Fruit fly (Drosophila melanogaster) whole organism, embryonic: ENCODE results near the gene h-cup.

Experiments used
- Ada2b ChIP-seq: fragments of 200-800 bp; sonication (Bioruptor generic); IDR thresholded peaks from 2 replicates; pipeline ENCODE4 v1.3.6; 2022; ENCODE audit warnings: missing biosample characterization, missing genetic modification characterization
- Antp ChIP-seq: fragments of 200-800 bp; sonication (Bioruptor generic); optimal IDR thresholded peaks from 3 replicates; lab custom pipeline; 2016; ENCODE audit warnings: missing biosample characterization, missing genetic modification characterization
- Atf-2 ChIP-seq: fragments of 200-800 bp; sonication (Bioruptor generic); optimal IDR thresholded peaks from 2 replicates; lab custom pipeline; 2016; ENCODE audit warnings: missing biosample characterization, missing genetic modification characterization
- Awh ChIP-seq: fragments of 200-800 bp; sonication (Bioruptor generic); IDR thresholded peaks from 2 replicates; pipeline ENCODE4, ENCODE4 v1.3.6; 2022; ENCODE audit warnings: missing biosample characterization, missing genetic modification characterization
- CG10543 ChIP-seq: fragments of 200-800 bp; sonication (Bioruptor generic); optimal IDR thresholded peaks from 3 replicates; lab custom pipeline; 2017; ENCODE audit warnings: missing biosample characterization, mild to moderate bottlenecking, missing genetic modification characterization, moderate library complexity
- CG11723 ChIP-seq: fragments of 200-800 bp; sonication (Bioruptor generic); optimal IDR thresholded peaks from 2 replicates; lab custom pipeline; 2017; ENCODE audit warnings: missing biosample characterization, mild to moderate bottlenecking, missing genetic modification characterization
- CG12391 ChIP-seq: fragments of 200-800 bp; sonication (Bioruptor generic); optimal IDR thresholded peaks from 3 replicates; lab custom pipeline; 2018; ENCODE audit warnings: missing biosample characterization, mild to moderate bottlenecking, missing genetic modification characterization, moderate library complexity
- CG12769 ChIP-seq: fragments of 200-800 bp; sonication (Bioruptor generic); optimal IDR thresholded peaks from 2 replicates; lab custom pipeline; 2019; ENCODE audit warnings: missing biosample characterization, mild to moderate bottlenecking, missing genetic modification characterization, moderate library complexity
- CG13775 ChIP-seq: fragments of 200-800 bp; sonication (Bioruptor generic); optimal IDR thresholded peaks from 3 replicates; lab custom pipeline; 2017; ENCODE audit warnings: missing biosample characterization, mild to moderate bottlenecking, missing genetic modification characterization
- CG14014 ChIP-seq: fragments of 200-800 bp; sonication (Bioruptor generic); IDR thresholded peaks from 2 replicates; pipeline ENCODE4 v1.3.6; 2022; ENCODE audit warnings: missing biosample characterization, missing genetic modification characterization
- CG14710 ChIP-seq: fragments of 200-800 bp; sonication (Bioruptor generic); optimal IDR thresholded peaks from 3 replicates; lab custom pipeline; 2019; ENCODE audit warnings: missing biosample characterization, mild to moderate bottlenecking, missing genetic modification characterization, moderate library complexity
- CG15479 ChIP-seq: fragments of 200-800 bp; sonication (Bioruptor generic); optimal IDR thresholded peaks from 3 replicates; lab custom pipeline; 2019; ENCODE audit warnings: missing biosample characterization, mild to moderate bottlenecking, missing genetic modification characterization, moderate library complexity
- CG16779 ChIP-seq: fragments of 200-800 bp; sonication (Bioruptor generic); IDR thresholded peaks from 2 replicates; pipeline ENCODE4 v1.3.6; 2022; ENCODE audit warnings: missing biosample characterization, missing genetic modification characterization
- CG16815 ChIP-seq: fragments of 200-800 bp; sonication (Bioruptor generic); optimal IDR thresholded peaks from 3 replicates; lab custom pipeline; 2017; ENCODE audit warnings: missing biosample characterization, mild to moderate bottlenecking, missing genetic modification characterization
- CG1792 ChIP-seq: fragments of 200-800 bp; sonication (Bioruptor generic); optimal IDR thresholded peaks from 2 replicates; lab custom pipeline; 2016; ENCODE audit warnings: missing biosample characterization, missing genetic modification characterization
- CG18764 ChIP-seq: fragments of 200-800 bp; sonication (Bioruptor generic); optimal IDR thresholded peaks from 3 replicates; lab custom pipeline; 2016; ENCODE audit warnings: missing biosample characterization, missing genetic modification characterization
- CG2875 ChIP-seq: fragments of 200-800 bp; sonication (Bioruptor generic); optimal IDR thresholded peaks from 2 replicates; lab custom pipeline; 2017; ENCODE audit warnings: missing biosample characterization, mild to moderate bottlenecking, missing genetic modification characterization, missing genetic modification reagents
- CG32767 ChIP-seq: fragments of 200-800 bp; sonication (Bioruptor generic); IDR thresholded peaks from 2 replicates; pipeline ENCODE4 v1.3.6; 2022; ENCODE audit warnings: missing biosample characterization, missing genetic modification characterization
- CG34224 ChIP-seq: fragments of 200-800 bp; sonication (Bioruptor generic); IDR thresholded peaks from 3 replicates; pipeline ENCODE4 v1.3.6; 2022; ENCODE audit warnings: missing biosample characterization, missing genetic modification characterization; ENCODE audit not compliant: partially characterized antibody
- CG3726 ChIP-seq: fragments of 200-800 bp; sonication (Bioruptor generic); IDR thresholded peaks from 3 replicates; pipeline ENCODE4, ENCODE4 v1.3.6; 2022; ENCODE audit warnings: missing biosample characterization, missing genetic modification characterization
- CG5953 ChIP-seq: fragments of 200-800 bp; sonication (Bioruptor generic); IDR thresholded peaks from 2 replicates; pipeline ENCODE4 v1.3.6; 2022; ENCODE audit warnings: missing biosample characterization, missing genetic modification characterization
- CG6654 ChIP-seq: fragments of 200-800 bp; sonication (Bioruptor generic); optimal IDR thresholded peaks from 2 replicates; lab custom pipeline; 2017; ENCODE audit warnings: missing biosample characterization, mild to moderate bottlenecking, missing genetic modification characterization
- CG6683 ChIP-seq: fragments of 200-800 bp; sonication (Bioruptor generic); optimal IDR thresholded peaks from 2 replicates; lab custom pipeline; 2017; ENCODE audit warnings: missing biosample characterization, mild to moderate bottlenecking, missing genetic modification characterization, missing genetic modification reagents
- CG6765 ChIP-seq: fragments of 200-800 bp; sonication (Bioruptor generic); optimal IDR thresholded peaks from 3 replicates; lab custom pipeline; 2017; ENCODE audit warnings: missing biosample characterization, mild to moderate bottlenecking, missing genetic modification characterization
- CG7372 ChIP-seq: fragments of 200-800 bp; sonication (Bioruptor generic); IDR thresholded peaks from 2 replicates; pipeline ENCODE4 v1.3.6; 2022; ENCODE audit warnings: missing biosample characterization, missing genetic modification characterization
- CG8089 ChIP-seq: fragments of 200-800 bp; sonication (Bioruptor generic); optimal IDR thresholded peaks from 3 replicates; lab custom pipeline; 2016; ENCODE audit warnings: missing biosample characterization, missing genetic modification characterization
- CG8944 ChIP-seq: fragments of 200-800 bp; sonication (Bioruptor generic); optimal IDR thresholded peaks from 3 replicates; lab custom pipeline; 2016; ENCODE audit warnings: missing biosample characterization, missing genetic modification characterization
- Eip74EF ChIP-seq, 2 experiments: fragments of 200-800 bp in 1 of 2; fragments of >200 bp in 1 of 2; sonication (Bioruptor generic) in 1 of 2; optimal IDR thresholded peaks; 2 replicates each; lab custom pipeline; 2017 to 2019; ENCODE audit warnings: missing biosample characterization in 2 of 2, missing genetic modification characterization in 2 of 2, mild to moderate bottlenecking in 1 of 2, moderate library complexity in 1 of 2
- Fer2 ChIP-seq: fragments of 200-800 bp; sonication (Bioruptor generic); optimal IDR thresholded peaks from 2 replicates; lab custom pipeline; 2018; ENCODE audit warnings: missing biosample characterization, mild to moderate bottlenecking, missing genetic modification characterization, moderate library complexity
- Mad ChIP-seq: fragments of 200-800 bp; sonication (Bioruptor generic); optimal IDR thresholded peaks from 2 replicates; lab custom pipeline; 2016; ENCODE audit warnings: missing biosample characterization, missing genetic modification characterization
- NK7.1 ChIP-seq: fragments of 200-800 bp; sonication (Bioruptor generic); optimal IDR thresholded peaks from 3 replicates; lab custom pipeline; 2016; ENCODE audit warnings: missing biosample characterization, missing genetic modification characterization
- Usf ChIP-seq: fragments of 200-800 bp; sonication (Bioruptor generic); optimal IDR thresholded peaks from 2 replicates; lab custom pipeline; 2017; ENCODE audit warnings: missing genotype, missing biosample characterization, missing genetic modification characterization
- ac ChIP-seq: fragments of 200-800 bp; sonication (Bioruptor generic); optimal IDR thresholded peaks from 3 replicates; lab custom pipeline; 2017; ENCODE audit warnings: missing biosample characterization, mild to moderate bottlenecking, missing genetic modification characterization
- ash1 ChIP-seq: fragments of 200-800 bp; sonication (Bioruptor generic); optimal IDR thresholded peaks from 2 replicates; lab custom pipeline; 2018; ENCODE audit warnings: missing biosample characterization, mild to moderate bottlenecking, missing genetic modification characterization
- ato ChIP-seq: fragments of 200-800 bp; sonication (Bioruptor generic); IDR thresholded peaks from 2 replicates; pipeline ENCODE4 v1.3.6; 2022; ENCODE audit warnings: missing biosample characterization, missing genetic modification characterization; ENCODE audit not compliant: partially characterized antibody
- crc ChIP-seq: fragments of 200-800 bp; sonication (Bioruptor generic); optimal IDR thresholded peaks from 2 replicates; lab custom pipeline; 2016; ENCODE audit warnings: missing biosample characterization, missing genetic modification characterization
- crol ChIP-seq: fragments of 200-800 bp; sonication (Bioruptor generic); IDR thresholded peaks from 2 replicates; pipeline ENCODE4 v1.3.6; 2022; ENCODE audit warnings: missing biosample characterization, missing genetic modification characterization
- cwo ChIP-seq: fragments of 200-800 bp; sonication (Bioruptor generic); optimal IDR thresholded peaks from 3 replicates; lab custom pipeline; 2017; ENCODE audit warnings: missing biosample characterization, missing genetic modification characterization, mild to moderate bottlenecking, moderate library complexity, missing genetic modification reagents
- dm ChIP-seq: fragments of 200-800 bp; sonication (Bioruptor generic); optimal IDR thresholded peaks from 3 replicates; lab custom pipeline; 2016; ENCODE audit warnings: missing biosample characterization, missing genetic modification characterization
- lilli ChIP-seq: fragments of 200-800 bp; sonication (Bioruptor generic); optimal IDR thresholded peaks from 3 replicates; lab custom pipeline; 2016; ENCODE audit warnings: missing biosample characterization, missing genetic modification characterization
- nmo ChIP-seq: fragments of 200-800 bp; sonication (Bioruptor generic); optimal IDR thresholded peaks from 2 replicates; lab custom pipeline; 2018; ENCODE audit warnings: missing biosample characterization, mild to moderate bottlenecking, missing genetic modification characterization, moderate library complexity
- nom ChIP-seq: fragments of 200-800 bp; sonication (Bioruptor generic); optimal IDR thresholded peaks from 2 replicates; lab custom pipeline; 2017; ENCODE audit warnings: missing biosample characterization, missing genetic modification characterization, mild to moderate bottlenecking, moderate library complexity, missing genetic modification reagents
- oc ChIP-seq: fragments of 200-800 bp; sonication (Bioruptor generic); optimal IDR thresholded peaks from 2 replicates; lab custom pipeline; 2018; ENCODE audit warnings: missing biosample characterization, mild to moderate bottlenecking, missing genetic modification characterization, moderate library complexity
- pan ChIP-seq, 4 experiments: fragments of >200 bp in 3 of 4; fragments of 200-800 bp in 1 of 4; sonication (Bioruptor generic) in 1 of 4; optimal IDR thresholded peaks in 3 of 4; IDR thresholded peaks in 1 of 4; 2 replicates each; pipeline versions ENCODE4 v1.3.6 to Lab custom; 2017 to 2022; ENCODE audit warnings: missing biosample characterization in 2 of 4, missing genetic modification characterization in 2 of 4, mixed read lengths in 1 of 4
- shn ChIP-seq: fragments of 200-800 bp; sonication (Bioruptor generic); optimal IDR thresholded peaks from 3 replicates; lab custom pipeline; 2016; ENCODE audit warnings: missing biosample characterization, missing genetic modification characterization
- sim ChIP-seq: fragments of 200-800 bp; sonication (Bioruptor generic); IDR thresholded peaks from 2 replicates; pipeline ENCODE4 v1.3.6; 2022; ENCODE audit warnings: missing biosample characterization, missing genetic modification characterization
- z ChIP-seq: fragments of 200-800 bp; sonication (Bioruptor generic); IDR thresholded peaks from 3 replicates; pipeline ENCODE4 v1.3.6; 2022; ENCODE audit warnings: missing biosample characterization, missing genetic modification characterization

h-cup gene

DNA sequence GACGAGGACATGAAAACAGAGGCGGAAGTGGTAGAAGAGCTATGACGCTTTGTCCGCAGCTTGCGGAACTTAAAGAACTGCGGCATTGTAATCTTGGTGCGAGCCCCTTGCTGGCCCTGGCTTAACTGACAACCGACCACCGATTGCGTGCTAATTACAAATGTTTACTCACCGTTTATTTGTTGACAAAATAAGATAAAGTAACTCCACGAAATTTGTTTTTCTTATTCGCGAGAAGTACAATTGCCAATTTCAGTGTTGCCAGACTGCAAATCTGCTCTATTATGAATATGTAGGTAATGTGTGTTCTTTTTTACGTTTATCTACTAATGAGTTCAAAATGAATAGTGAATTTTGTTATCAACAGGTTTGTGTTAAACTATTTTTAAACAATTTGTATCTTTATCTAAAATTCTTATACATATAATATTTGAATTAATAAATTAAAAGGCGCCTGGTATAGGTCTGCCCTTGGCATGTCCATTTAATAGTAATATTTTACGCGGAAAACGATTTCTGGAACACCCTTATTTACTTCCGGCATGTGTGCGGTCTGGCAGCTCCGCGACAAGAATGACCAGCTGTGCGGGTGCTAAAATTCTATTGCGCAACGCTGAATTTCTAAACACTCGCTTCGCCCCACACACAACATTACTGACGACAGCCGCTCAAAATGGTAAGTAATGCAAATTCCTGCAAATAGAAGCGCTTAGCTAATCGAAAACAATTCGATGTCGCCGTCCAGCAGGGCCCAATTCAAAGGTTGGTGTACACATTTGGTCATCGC is 25.9 kb downstream of the h-cup start, which contains the start of the genes Atg4b and Hibch (continued):
- 0 out of 3 replicates have a peak, but pooled peaks have one; percentile 22 for TF ChIP-seq z
- peak; percentile 78 for TF ChIP-seq CG16815 (GFP tag; lab: Kevin White, UChicago)
- peak; percentile 84 for TF ChIP-seq CG7372 (GFP tag; lab: Robert Waterston, UW)
- TF ChIP-seq CG6765 = peak; percentile 70
- TF ChIP-seq crc = no peak
- TF ChIP-seq CG1792 = no peak
- peak; percentile 75 for TF ChIP-seq nom (GFP tag; lab: Kevin White, UChicago)
- TF ChIP-seq CG6654 = peak; percentile 63
- peak; percentile 59; the same call in 1 of the 2 replicates for TF ChIP-seq CG32767
- no peak for TF ChIP-seq NK7.1 (GFP tag; lab: Kevin White, UChicago)
- TF ChIP-seq CG34224 (GFP tag; lab: Robert Waterston, UW) = no peak
- TF ChIP-seq Antp (GFP tag; lab: Kevin White, UChicago) = no peak
- peak; percentile 56; the same call in 1 of the 2 replicates for TF ChIP-seq CG5953 (GFP tag; lab: Robert Waterston, UW)
- TF ChIP-seq cwo (GFP tag; lab: Kevin White, UChicago) = peak; percentile 79
- no peak for TF ChIP-seq shn (GFP tag; lab: Kevin White, UChicago)
- peak; percentile 73 for TF ChIP-seq CG18764 (GFP tag; lab: Kevin White, UChicago)
- TF ChIP-seq sim = no peak
- TF ChIP-seq Ada2b (GFP tag; lab: Robert Waterston, UW) = peak; percentile 79
- peak; percentile 68 for TF ChIP-seq CG6683 (GFP tag; lab: Kevin White, UChicago)
- TF ChIP-seq CG15479 (GFP tag; lab: Kevin White, UChicago) = peak; percentile 62
- peak; percentile 67 for TF ChIP-seq CG11723 (GFP tag; lab: Kevin White, UChicago)
- peak; percentile 86 for TF ChIP-seq Fer2
- peak; percentile 87 for TF ChIP-seq CG13775 (GFP tag; lab: Kevin White, UChicago)
- peak; percentile 69 for TF ChIP-seq CG14014 (GFP tag; lab: Robert Waterston, UW)
- no peak for TF ChIP-seq CG2875 (GFP tag; lab: Kevin White, UChicago)
- peak; percentile 74 for TF ChIP-seq lilli
- TF ChIP-seq CG16779 (GFP tag; lab: Robert Waterston, UW) = 0 out of 2 replicates have a peak, but pooled peaks have one; percentile 27
- peak; percentile 69; the same call in 2 of the 3 replicates for TF ChIP-seq CG3726 (GFP tag; lab: Robert Waterston, UW)
- no peak for TF ChIP-seq dm (GFP tag; lab: Kevin White, UChicago)
- TF ChIP-seq Atf-2 = no peak
- peak; percentile 58; the same call in 1 of the 2 replicates for TF ChIP-seq ato
- peak; percentile 91 for TF ChIP-seq CG14710 (tag; lab: Kevin White, UChicago)
- TF ChIP-seq Usf (GFP tag; lab: Kevin White, UChicago) = peak; percentile 52
- TF ChIP-seq Mad (GFP tag; lab: Kevin White, UChicago) = peak; percentile 48
- TF ChIP-seq pan (optimal IDR thresholded peaks at IDR 0.05; lab: Kevin White, UChicago) = no peak
- TF ChIP-seq pan (GFP tag; optimal IDR thresholded peaks at IDR 0.05 in 1 of 2, IDR thresholded peaks at IDR 0.05 in 1 of 2) = peak in 1 of 2 experiments; percentile 83
- TF ChIP-seq oc (tag; lab: Kevin White, UChicago) = no peak
- peak; percentile 38 for TF ChIP-seq CG8944 (GFP tag; lab: Kevin White, UChicago)
- no peak for TF ChIP-seq crol
- TF ChIP-seq Awh (GFP tag; lab: Robert Waterston, UW) = 0 out of 2 replicates have a peak, but pooled peaks have one; percentile 47
- peak; percentile 96 for TF ChIP-seq CG10543
- TF ChIP-seq ash1 (GFP tag; lab: Kevin White, UChicago) = no peak
- peak; percentile 79 for TF ChIP-seq nmo (GFP tag; lab: Kevin White, UChicago)
- TF ChIP-seq CG12391 = peak; percentile 90
- TF ChIP-seq Eip74EF (GFP tag; optimal IDR thresholded peaks at IDR 0.05; lab: Kevin White, UChicago) = no peak
- TF ChIP-seq ac (GFP tag; lab: Kevin White, UChicago) = peak; percentile 14
- TF ChIP-seq CG8089 (GFP tag; lab: Kevin White, UChicago) = no peak
- TF ChIP-seq CG12769 (tag; lab: Kevin White, UChicago) = no peak
